Worm (Caenorhabditis elegans) whole organism, L2 larva: Measurements from ENCODE around the gene Y105C5B.1.

Experiments used
- C34F6.9 ChIP-seq: fragments of 150-350 bp; optimal IDR thresholded peaks from 2 replicates; lab custom pipeline; 2014; ENCODE audit warnings: missing biosample characterization, missing genetic modification characterization
- F13H6.1 ChIP-seq: sonication (generic microtip); optimal IDR thresholded peaks from 2 replicates; lab custom pipeline; 2016; ENCODE audit warnings: missing genetic modification characterization, missing compliant biosample characterization
- R02D3.7 ChIP-seq: fragments of 150-350 bp; optimal IDR thresholded peaks from 2 replicates; lab custom pipeline; 2014; ENCODE audit warnings: missing biosample characterization, missing genetic modification characterization
- Y55F3AM.14 ChIP-seq: fragments of 200-800 bp; sonication (Bioruptor generic); optimal IDR thresholded peaks from 2 replicates; lab custom pipeline; 2018; ENCODE audit warnings: mild to moderate bottlenecking, missing genetic modification characterization, missing compliant biosample characterization
- ZK546.5 ChIP-seq: sonication (generic microtip); optimal IDR thresholded peaks from 2 replicates; lab custom pipeline; 2017; ENCODE audit warnings: missing biosample characterization, missing genetic modification characterization
- aly-2 ChIP-seq: fragments of 150-350 bp; optimal IDR thresholded peaks from 2 replicates; lab custom pipeline; 2014; ENCODE audit warnings: missing biosample characterization, missing genetic modification characterization
- ama-1 ChIP-seq: fragments of 150-350 bp; optimal IDR thresholded peaks from 2 replicates; lab custom pipeline; 2018; ENCODE audit warnings: inconsistent platforms
- blmp-1 ChIP-seq: sonication (generic microtip); optimal IDR thresholded peaks from 2 replicates; lab custom pipeline; 2017; ENCODE audit warnings: missing genetic modification characterization, mild to moderate bottlenecking, missing compliant biosample characterization, antibody characterized with exemption, moderate library complexity; ENCODE audit not compliant: insufficient read depth
- ceh-82 ChIP-seq: fragments of 150-350 bp; optimal IDR thresholded peaks from 2 replicates; lab custom pipeline; 2014; ENCODE audit warnings: missing biosample characterization, missing genetic modification characterization
- crh-2 ChIP-seq: sonication (generic microtip); optimal IDR thresholded peaks from 2 replicates; lab custom pipeline; 2017; ENCODE audit warnings: missing biosample characterization, missing genetic modification characterization
- dmd-4 ChIP-seq: sonication (generic microtip); optimal IDR thresholded peaks from 2 replicates; lab custom pipeline; 2017; ENCODE audit warnings: missing biosample characterization, missing genetic modification characterization
- egl-27 ChIP-seq: sonication (generic microtip); optimal IDR thresholded peaks from 3 replicates; lab custom pipeline; 2017; ENCODE audit warnings: missing biosample characterization, missing genetic modification reagents, missing genetic modification characterization
- elt-1 ChIP-seq: fragments of 150-350 bp; optimal IDR thresholded peaks from 2 replicates; lab custom pipeline; 2014; ENCODE audit warnings: missing biosample characterization, missing genetic modification characterization
- elt-3 ChIP-seq: sonication (generic microtip); optimal IDR thresholded peaks from 2 replicates; lab custom pipeline; 2017; ENCODE audit warnings: missing biosample characterization, missing genetic modification characterization
- fos-1 ChIP-seq: fragments of 150-350 bp; optimal IDR thresholded peaks from 2 replicates; lab custom pipeline; 2014; ENCODE audit warnings: missing biosample characterization, missing genetic modification characterization
- gmeb-1 ChIP-seq: fragments of 150-350 bp; optimal IDR thresholded peaks from 2 replicates; lab custom pipeline; 2014; ENCODE audit warnings: missing biosample characterization, missing genetic modification characterization
- lin-11 ChIP-seq: fragments of 150-350 bp; sonication (generic microtip); optimal IDR thresholded peaks from 2 replicates; lab custom pipeline; 2014; ENCODE audit warnings: missing biosample characterization, missing genetic modification characterization, inconsistent platforms, mixed read lengths
- lin-13 ChIP-seq: fragments of 150-350 bp; optimal IDR thresholded peaks from 2 replicates; lab custom pipeline; 2014; ENCODE audit warnings: missing biosample characterization, missing genetic modification reagents, missing genetic modification characterization
- lin-39 ChIP-seq: fragments of 150-350 bp; optimal IDR thresholded peaks from 2 replicates; lab custom pipeline; 2014; ENCODE audit warnings: missing biosample characterization, missing genetic modification reagents, missing genetic modification characterization
- lsy-2 ChIP-seq, 2 experiments: fragments of 150-350 bp in 1 of 2; sonication (generic microtip) in 1 of 2; optimal IDR thresholded peaks; 2 replicates each; lab custom pipeline; 2014 to 2017; ENCODE audit warnings: missing biosample characterization in 2 of 2, missing genetic modification characterization in 2 of 2
- mbf-1 ChIP-seq: sonication (generic microtip); optimal IDR thresholded peaks from 2 replicates; lab custom pipeline; 2017; ENCODE audit warnings: missing biosample characterization, missing genetic modification characterization
- nhr-10 ChIP-seq: sonication (generic microtip); optimal IDR thresholded peaks from 2 replicates; lab custom pipeline; 2017; ENCODE audit warnings: missing biosample characterization, missing genetic modification characterization
- nhr-11 ChIP-seq: fragments of 150-350 bp; optimal IDR thresholded peaks from 2 replicates; lab custom pipeline; 2014; ENCODE audit warnings: missing biosample characterization, missing genetic modification characterization
- nhr-12 ChIP-seq: fragments of 150-350 bp; optimal IDR thresholded peaks from 2 replicates; lab custom pipeline; 2014; ENCODE audit warnings: missing biosample characterization, missing genetic modification characterization
- nhr-129 ChIP-seq: fragments of 150-350 bp; optimal IDR thresholded peaks from 2 replicates; lab custom pipeline; 2014; ENCODE audit warnings: missing biosample characterization, missing genetic modification characterization
- nhr-21 ChIP-seq: fragments of 150-350 bp; optimal IDR thresholded peaks from 2 replicates; lab custom pipeline; 2014; ENCODE audit warnings: missing biosample characterization, missing genetic modification characterization
- nhr-25 ChIP-seq: fragments of 150-350 bp; sonication (generic microtip); optimal IDR thresholded peaks from 3 replicates; lab custom pipeline; 2014; ENCODE audit warnings: missing biosample characterization, missing genetic modification characterization
- nhr-6 ChIP-seq: fragments of 150-350 bp; optimal IDR thresholded peaks from 2 replicates; lab custom pipeline; 2014; ENCODE audit warnings: missing biosample characterization, missing genetic modification characterization
- nhr-77 ChIP-seq: fragments of 150-350 bp; optimal IDR thresholded peaks from 2 replicates; lab custom pipeline; 2014; ENCODE audit warnings: missing biosample characterization, missing genetic modification characterization
- peb-1 ChIP-seq: fragments of 150-350 bp; optimal IDR thresholded peaks from 2 replicates; lab custom pipeline; 2014; ENCODE audit warnings: missing biosample characterization, missing genetic modification characterization
- skn-1 ChIP-seq: sonication (generic microtip); optimal IDR thresholded peaks from 2 replicates; lab custom pipeline; 2017; ENCODE audit warnings: missing biosample characterization, missing genetic modification characterization
- sma-3 ChIP-seq: sonication (generic microtip); optimal IDR thresholded peaks from 2 replicates; lab custom pipeline; 2016; ENCODE audit warnings: missing genetic modification reagents, missing genetic modification characterization, missing compliant biosample characterization
- sma-9 ChIP-seq, 2 experiments: fragments of 150-350 bp in 1 of 2; sonication (generic microtip) in 1 of 2; optimal IDR thresholded peaks; 2 replicates each; lab custom pipeline; 2014 to 2016; ENCODE audit warnings: missing genetic modification characterization in 2 of 2, mild to moderate bottlenecking in 1 of 2, missing biosample characterization in 1 of 2, missing compliant biosample characterization in 1 of 2, missing genetic modification reagents in 1 of 2, moderate library complexity in 1 of 2
- snpc-4 ChIP-seq: fragments of 150-350 bp; optimal IDR thresholded peaks from 2 replicates; lab custom pipeline; 2014; ENCODE audit warnings: missing biosample characterization, missing genetic modification characterization
- unc-39 ChIP-seq: fragments of 150-350 bp; optimal IDR thresholded peaks from 2 replicates; lab custom pipeline; 2014; ENCODE audit warnings: missing biosample characterization, missing genetic modification characterization
- unc-55 ChIP-seq: fragments of 150-350 bp; sonication (generic microtip); optimal IDR thresholded peaks from 3 replicates; lab custom pipeline; 2014; ENCODE audit warnings: missing biosample characterization, missing genetic modification reagents, missing genetic modification characterization
- zag-1 ChIP-seq: fragments of 150-350 bp; optimal IDR thresholded peaks from 2 replicates; lab custom pipeline; 2014; ENCODE audit warnings: missing biosample characterization, missing genetic modification characterization
- ztf-11 ChIP-seq: sonication (generic microtip); optimal IDR thresholded peaks from 2 replicates; lab custom pipeline; 2017; ENCODE audit warnings: missing biosample characterization, missing genetic modification characterization
- ztf-4 ChIP-seq: fragments of 150-350 bp; optimal IDR thresholded peaks from 2 replicates; lab custom pipeline; 2014; ENCODE audit warnings: missing biosample characterization, missing genetic modification characterization

Y105C5B.1 gene

ce11 chrIV:15870356-15870755 is at the start of gene Y105C5B.1:
Gene Y105C5B.1 (plus strand): TSS chrIV:15870656.
- no peak for TF ChIP-seq ztf-11
- TF ChIP-seq nhr-21 (tag; lab: Kevin White, UChicago) = no peak
- TF ChIP-seq nhr-12 = no peak
- TF ChIP-seq sma-9 (GFP tag; optimal IDR thresholded peaks at IDR 0.05; lab: Kevin White, UChicago) = no peak
- TF ChIP-seq sma-9 (tag; optimal IDR thresholded peaks at IDR 0.05; lab: Kevin White, UChicago) = no peak
- TF ChIP-seq fos-1 (tag; lab: Kevin White, UChicago) = no peak
- TF ChIP-seq ztf-4 (tag; lab: Kevin White, UChicago) = no peak
- no peak for TF ChIP-seq aly-2 (tag; lab: Kevin White, UChicago)
- TF ChIP-seq sma-3 = no peak
- no peak for TF ChIP-seq skn-1
- TF ChIP-seq nhr-6 (tag; lab: Kevin White, UChicago) = no peak
- no peak for TF ChIP-seq lin-13
- TF ChIP-seq crh-2 (tag; lab: Kevin White, UChicago) = no peak

- TF ChIP-seq ztf-11 = no peak
- TF ChIP-seq nhr-25 (tag; lab: Kevin White, UChicago) = no peak
- TF ChIP-seq ama-1 (lab: Kevin White, UChicago) = no peak
- TF ChIP-seq unc-39 (tag; lab: Kevin White, UChicago) = no peak
- TF ChIP-seq nhr-10 (tag; lab: Kevin White, UChicago) = no peak
- TF ChIP-seq egl-27 (tag; lab: Kevin White, UChicago) = no peak
- no peak for TF ChIP-seq snpc-4 (tag; lab: Kevin White, UChicago)
- no peak for TF ChIP-seq lin-39 (tag; lab: Kevin White, UChicago)
- TF ChIP-seq nhr-6 (tag; lab: Kevin White, UChicago) = no peak
- no peak for TF ChIP-seq nhr-129 (tag; lab: Kevin White, UChicago)
- no peak for TF ChIP-seq lin-11 (tag; lab: Kevin White, UChicago)
- no peak for TF ChIP-seq lin-13
- no peak for TF ChIP-seq lsy-2 (tag; optimal IDR thresholded peaks at IDR 0.05; lab: Kevin White, UChicago)
- no peak for TF ChIP-seq Y55F3AM.14
- TF ChIP-seq aly-2 (tag; lab: Kevin White, UChicago) = no peak
- TF ChIP-seq F13H6.1 (tag; lab: Kevin White, UChicago) = no peak
- no peak for TF ChIP-seq ceh-82 (tag; lab: Kevin White, UChicago)
These were observed 26.4 kb upstream of the Y105C5B.1 start for ce11 chrIV:15844064-15844463.

ce11 chrIV:15846553-15846952 is 23.9 kb upstream of the Y105C5B.1 start, which contains the start of gene Y105C5A.1270:
Gene Y105C5A.1270 (minus strand): TSS chrIV:15846653.
- TF ChIP-seq crh-2 (tag; lab: Kevin White, UChicago) (no peak), sma-3 (no peak), mbf-1 (tag; lab: Kevin White, UChicago) (no peak), ama-1 (lab: Kevin White, UChicago) (no peak), nhr-25 (tag; lab: Kevin White, UChicago) (no peak), elt-3 (tag; lab: Kevin White, UChicago) (no peak), ztf-4 (tag; lab: Kevin White, UChicago) (no peak), gmeb-1 (no peak), nhr-77 (tag; lab: Kevin White, UChicago) (no peak), lin-39 (tag; lab: Kevin White, UChicago) (no peak), zag-1 (tag; lab: Kevin White, UChicago) (no peak), nhr-11 (tag; lab: Kevin White, UChicago) (no peak), blmp-1 (tag; lab: Kevin White, UChicago) (no peak), nhr-6 (tag; lab: Kevin White, UChicago) (no peak), dmd-4 (tag; lab: Kevin White, UChicago) (no peak), ztf-11 (no peak), elt-1 (no peak), snpc-4 (tag; lab: Kevin White, UChicago) (no peak), ZK546.5 (tag; lab: Kevin White, UChicago) (no peak)

- no peak for TF ChIP-seq C34F6.9 (tag; lab: Kevin White, UChicago)
- no peak for TF ChIP-seq peb-1 (tag; lab: Kevin White, UChicago)
- TF ChIP-seq crh-2 (tag; lab: Kevin White, UChicago) = no peak
- TF ChIP-seq ztf-11 = no peak
- no peak for TF ChIP-seq ZK546.5 (tag; lab: Kevin White, UChicago)
- no peak for TF ChIP-seq dmd-4 (tag; lab: Kevin White, UChicago)
- TF ChIP-seq nhr-12 = no peak
- TF ChIP-seq Y55F3AM.14 = no peak
- TF ChIP-seq mbf-1 (tag; lab: Kevin White, UChicago) = no peak
- TF ChIP-seq nhr-21 (tag; lab: Kevin White, UChicago) = no peak
- TF ChIP-seq ceh-82 (tag; lab: Kevin White, UChicago) = no peak
- no peak for TF ChIP-seq elt-1
- TF ChIP-seq lsy-2 (tag; optimal IDR thresholded peaks at IDR 0.05; lab: Kevin White, UChicago) = no peak
- TF ChIP-seq nhr-10 (tag; lab: Kevin White, UChicago) = no peak
- TF ChIP-seq nhr-25 (tag; lab: Kevin White, UChicago) = no peak
- TF ChIP-seq R02D3.7 = no peak
- TF ChIP-seq sma-9 (GFP tag; optimal IDR thresholded peaks at IDR 0.05; lab: Kevin White, UChicago) = no peak
- TF ChIP-seq sma-9 (tag; optimal IDR thresholded peaks at IDR 0.05; lab: Kevin White, UChicago) = no peak
- no peak for TF ChIP-seq nhr-129 (tag; lab: Kevin White, UChicago)
- no peak for TF ChIP-seq unc-55
- no peak for TF ChIP-seq sma-3
- TF ChIP-seq, all 48 proteins: peak for 0
These were observed 23.4 kb upstream of the Y105C5B.1 start, which contains the start of gene Y105C5A.1269 for ce11 chrIV:15847096-15847495. Gene Y105C5A.1269 (plus strand): TSS chrIV:15847396.
